Fruit fly (Drosophila melanogaster): ENCODE measurements around the gene Scsalpha2.

Gene Scsalpha2

DNA sequence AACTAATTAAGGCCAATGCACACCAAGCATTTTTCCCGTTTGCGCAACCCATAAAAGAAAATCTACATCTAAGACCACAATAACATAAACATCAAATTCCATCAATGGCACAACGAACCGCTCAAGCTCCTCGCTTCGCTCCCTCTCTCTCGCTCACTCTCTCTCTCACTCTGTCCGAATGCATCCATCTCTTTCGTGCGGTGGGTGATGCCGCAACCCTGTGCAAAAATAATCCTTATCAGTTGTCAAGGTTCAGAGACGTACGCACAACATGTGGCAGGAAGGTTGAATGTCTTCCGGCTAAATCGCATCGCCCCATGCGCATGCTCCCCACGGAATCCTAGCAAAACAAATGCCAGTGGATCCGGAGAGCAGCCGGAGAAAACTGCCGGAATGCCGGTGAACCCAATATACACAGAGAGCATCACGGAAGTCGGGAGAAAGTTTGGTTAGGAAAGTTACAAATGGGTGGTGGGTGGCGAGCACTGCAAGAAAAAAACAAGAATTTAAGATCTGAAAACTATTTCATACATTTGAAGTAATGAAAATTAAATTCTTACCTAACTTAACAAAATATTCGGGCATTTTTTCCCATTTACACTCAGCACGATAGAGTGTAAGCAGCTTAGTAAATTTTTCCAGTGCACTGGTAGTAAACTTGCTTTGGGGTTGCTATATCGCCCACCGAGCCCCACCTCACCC, 36.0 kb upstream of the Scsalpha2 start (continued):
- peak; percentile 93 to 94 for TF ChIP-seq dpn (GFP tag; optimal IDR thresholded peaks at IDR 0.05)
- TF ChIP-seq sima (GFP tag; optimal IDR thresholded peaks at IDR 0.05): peak; percentile 27
- TF ChIP-seq ttk (GFP tag; IDR thresholded peaks at IDR 0.05): peak; percentile 93
- peak; percentile 88 for TF ChIP-seq eyg (GFP tag; optimal IDR thresholded peaks at IDR 0.05)
- TF ChIP-seq gce (GFP tag; IDR thresholded peaks at IDR 0.05): peak; percentile 82
- peak; percentile 91 for TF ChIP-seq CG12942 (GFP tag; optimal IDR thresholded peaks at IDR 0.05)
- TF ChIP-seq pros (GFP tag; optimal IDR thresholded peaks at IDR 0.05): no peak
- TF ChIP-seq sc (optimal IDR thresholded peaks at IDR 0.05): no peak
- TF ChIP-seq sc (GFP tag; optimal IDR thresholded peaks at IDR 0.05): peak; percentile 80
- peak; percentile 42 for TF ChIP-seq CG10431 (GFP tag; optimal IDR thresholded peaks at IDR 0.05)
- no peak for TF ChIP-seq lbe (GFP tag; optimal IDR thresholded peaks at IDR 0.05)
- peak; percentile 89 for TF ChIP-seq zfh2 (GFP tag; optimal IDR thresholded peaks at IDR 0.05)
- TF ChIP-seq bigmax (GFP tag; optimal IDR thresholded peaks at IDR 0.05): peak; percentile 67
- peak; percentile 91 for TF ChIP-seq Hr3 (GFP tag; optimal IDR thresholded peaks at IDR 0.05)
- TF ChIP-seq Lpt (GFP tag; optimal IDR thresholded peaks at IDR 0.05): no peak
- peak; percentile 96 for TF ChIP-seq HHEX (GFP tag; optimal IDR thresholded peaks at IDR 0.05)
- TF ChIP-seq Max (GFP tag; optimal IDR thresholded peaks at IDR 0.05): peak; percentile 65
- TF ChIP-seq cg (GFP tag; optimal IDR thresholded peaks at IDR 0.05): no peak

DNA sequence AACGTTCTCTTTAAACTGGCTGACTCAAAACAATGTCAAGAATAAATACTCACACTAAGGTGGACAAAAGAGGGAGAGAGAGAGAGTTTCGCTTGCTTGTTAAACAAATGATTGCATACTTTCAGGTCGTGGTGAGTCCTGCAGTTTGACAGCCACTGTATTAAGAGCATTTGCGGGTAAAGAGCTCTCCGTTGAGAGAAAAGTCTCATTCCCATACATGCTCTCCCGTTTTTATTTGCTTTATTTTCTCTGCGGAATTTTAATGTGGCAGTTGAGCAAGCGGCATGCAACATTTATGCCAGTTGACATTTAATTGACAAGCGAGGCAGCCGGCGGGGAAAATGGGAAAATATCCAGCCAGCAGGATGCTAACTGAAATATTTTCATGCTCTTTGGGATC, 32.4 kb upstream of the Scsalpha2 start:
- TF ChIP-seq pan (optimal IDR thresholded peaks at IDR 0.05): no peak
- TF ChIP-seq pan (GFP tag; optimal IDR thresholded peaks at IDR 0.05 in 1 of 2, IDR thresholded peaks at IDR 0.05 in 1 of 2): no peak
- TF ChIP-seq D (optimal IDR thresholded peaks at IDR 0.05): no peak
- TF ChIP-seq D (GFP tag; optimal IDR thresholded peaks at IDR 0.05): no peak
- TF ChIP-seq CG15514 (GFP tag; optimal IDR thresholded peaks at IDR 0.05): no peak
- TF ChIP-seq Dek (tag; optimal IDR thresholded peaks at IDR 0.05): no peak
- no peak for TF ChIP-seq gsb (GFP tag; IDR thresholded peaks at IDR 0.05)
- TF ChIP-seq usp (GFP tag; optimal IDR thresholded peaks at IDR 0.05): no peak
- no peak for TF ChIP-seq Hmr (GFP tag; optimal IDR thresholded peaks at IDR 0.05)
- TF ChIP-seq nerfin-2 (GFP tag; IDR thresholded peaks at IDR 0.05; ENCODE audit: partially characterized antibody): no peak
- peak; percentile 94 for TF ChIP-seq CG6654 (GFP tag; optimal IDR thresholded peaks at IDR 0.05)
- no peak for TF ChIP-seq Opbp (GFP tag; IDR thresholded peaks at IDR 0.05; ENCODE audit: partially characterized antibody)
- no peak for TF ChIP-seq ci (GFP tag; IDR thresholded peaks at IDR 0.05)
- TF ChIP-seq CG10462 (GFP tag; optimal IDR thresholded peaks at IDR 0.05): no peak
- peak in 1 of 2 experiments; percentile 15 for TF ChIP-seq Hr51 (GFP tag; optimal IDR thresholded peaks at IDR 0.05)
- TF ChIP-seq nerfin-1 (tag; optimal IDR thresholded peaks at IDR 0.05): peak; percentile 91
- TF ChIP-seq org-1 (GFP tag; optimal IDR thresholded peaks at IDR 0.05): no peak
- TF ChIP-seq slp2 (GFP tag; optimal IDR thresholded peaks at IDR 0.05): no peak
- peak; percentile 86 for TF ChIP-seq sd (tag; optimal IDR thresholded peaks at IDR 0.05)
- no peak for TF ChIP-seq slou (GFP tag; optimal IDR thresholded peaks at IDR 0.05)
- no peak for TF ChIP-seq CG9817 (tag; optimal IDR thresholded peaks at IDR 0.05)
- TF ChIP-seq stwl (tag; optimal IDR thresholded peaks at IDR 0.05): no peak
- TF ChIP-seq Hey (tag; optimal IDR thresholded peaks at IDR 0.05): no peak
- TF ChIP-seq CG13894 (tag; optimal IDR thresholded peaks at IDR 0.05): no peak
- no peak for TF ChIP-seq shn (GFP tag; optimal IDR thresholded peaks at IDR 0.05)
- no peak for TF ChIP-seq CG3726 (GFP tag; IDR thresholded peaks at IDR 0.05)
- TF ChIP-seq H15 (GFP tag; IDR thresholded peaks at IDR 0.05): no peak
- TF ChIP-seq seq (GFP tag; IDR thresholded peaks at IDR 0.05): 0 out of 2 replicates have a peak, but pooled peaks have one; percentile 14
- no peak for TF ChIP-seq CG4404 (GFP tag; IDR thresholded peaks at IDR 0.05)
- TF ChIP-seq CG1233 (GFP tag; optimal IDR thresholded peaks at IDR 0.05): no peak
- TF ChIP-seq CG17612 (GFP tag; IDR thresholded peaks at IDR 0.05): no peak
- TF ChIP-seq CG3163 (GFP tag; optimal IDR thresholded peaks at IDR 0.05): peak; percentile 93
- TF ChIP-seq E2f1 (GFP tag; IDR thresholded peaks at IDR 0.05): no peak

Data from whole organism, embryonic.